Fruit fly (Drosophila melanogaster) whole organism, prepupa: ENCODE data around the gene bnb.

ENCODE experiments used
- Blimp-1 ChIP-seq: fragments of 200-800 bp; sonication (Bioruptor generic); optimal IDR thresholded peaks from 3 replicates; lab custom pipeline; 2017; ENCODE audit warnings: missing biosample characterization, missing genetic modification characterization, mild to moderate bottlenecking, moderate library complexity, missing genetic modification reagents
- CG10631 ChIP-seq: fragments of 200-800 bp; sonication (Bioruptor generic); optimal IDR thresholded peaks from 2 replicates; lab custom pipeline; 2016; ENCODE audit warnings: missing biosample characterization, missing genetic modification characterization
- CG10669 ChIP-seq: fragments of 200-800 bp; sonication (Bioruptor generic); optimal IDR thresholded peaks from 3 replicates; lab custom pipeline; 2018; ENCODE audit warnings: missing biosample characterization, mild to moderate bottlenecking, missing genetic modification characterization, moderate library complexity
- CG11762 ChIP-seq: fragments of 200-800 bp; sonication (Bioruptor generic); optimal IDR thresholded peaks from 3 replicates; lab custom pipeline; 2016; ENCODE audit warnings: missing biosample characterization, missing genetic modification characterization; ENCODE audit not compliant: insufficient read depth
- CG11902 ChIP-seq: fragments of 200-800 bp; sonication (Bioruptor generic); optimal IDR thresholded peaks from 3 replicates; lab custom pipeline; 2016; ENCODE audit warnings: missing biosample characterization, missing genetic modification characterization
- CG16779 ChIP-seq: fragments of 200-800 bp; sonication (Bioruptor generic); optimal IDR thresholded peaks from 3 replicates; lab custom pipeline; 2017; ENCODE audit warnings: missing biosample characterization, mild to moderate bottlenecking, missing genetic modification characterization
- CG3032 ChIP-seq: fragments of 200-800 bp; optimal IDR thresholded peaks from 2 replicates; lab custom pipeline; 2019; ENCODE audit warnings: missing biosample characterization, mild to moderate bottlenecking, missing genetic modification characterization, moderate library complexity
- CG34406 ChIP-seq: fragments of 200-800 bp; sonication (Bioruptor generic); optimal IDR thresholded peaks from 3 replicates; lab custom pipeline; 2016; ENCODE audit warnings: missing biosample characterization, missing genetic modification characterization
- CG3919 ChIP-seq: fragments of 200-800 bp; sonication (Bioruptor generic); optimal IDR thresholded peaks from 3 replicates; lab custom pipeline; 2016; ENCODE audit warnings: missing biosample characterization, missing genetic modification characterization
- CG4318 ChIP-seq: fragments of 200-800 bp; sonication (Bioruptor generic); optimal IDR thresholded peaks from 3 replicates; lab custom pipeline; 2017; ENCODE audit warnings: missing biosample characterization, mild to moderate bottlenecking, missing genetic modification characterization
- CG6163 ChIP-seq: fragments of 200-800 bp; sonication (Bioruptor generic); IDR thresholded peaks from 3 replicates; pipeline ENCODE4 v1.3.6; 2022; ENCODE audit warnings: missing biosample characterization, missing genetic modification characterization
- CG6792 ChIP-seq: fragments of 200-800 bp; sonication (Bioruptor generic); optimal IDR thresholded peaks from 3 replicates; lab custom pipeline; 2016; ENCODE audit warnings: missing biosample characterization, missing genetic modification characterization
- CG6808 ChIP-seq: fragments of 200-800 bp; sonication (Bioruptor generic); optimal IDR thresholded peaks from 3 replicates; lab custom pipeline; 2017; ENCODE audit warnings: missing biosample characterization, missing genetic modification characterization, mild to moderate bottlenecking, moderate library complexity, missing genetic modification reagents
- CG6854 ChIP-seq: fragments of 200-800 bp; sonication (Bioruptor generic); optimal IDR thresholded peaks from 2 replicates; lab custom pipeline; 2017; ENCODE audit warnings: missing biosample characterization, mild to moderate bottlenecking, missing genetic modification characterization
- CG7368 ChIP-seq: fragments of 200-800 bp; sonication (Bioruptor generic); optimal IDR thresholded peaks from 3 replicates; lab custom pipeline; 2016; ENCODE audit warnings: missing biosample characterization, missing genetic modification characterization
- CG8119 ChIP-seq: fragments of 200-800 bp; sonication (Bioruptor generic); IDR thresholded peaks from 3 replicates; pipeline ENCODE4 v1.3.6; 2022; ENCODE audit warnings: missing biosample characterization, missing genetic modification characterization
- CG8632 ChIP-seq: fragments of 200-800 bp; sonication (Bioruptor generic); optimal IDR thresholded peaks from 3 replicates; lab custom pipeline; 2016; ENCODE audit warnings: missing biosample characterization, missing genetic modification characterization
- Eip75B ChIP-seq: fragments of 200-800 bp; sonication (Bioruptor generic); optimal IDR thresholded peaks from 3 replicates; lab custom pipeline; 2016; ENCODE audit warnings: missing biosample characterization, missing genetic modification characterization
- Eip78C ChIP-seq: fragments of 200-800 bp; sonication (Bioruptor generic); peaks from one replicate; lab custom pipeline; 2016; ENCODE audit warnings: missing biosample characterization, missing genetic modification characterization
- Eip93F ChIP-seq: fragments of 200-800 bp; sonication (Bioruptor generic); optimal IDR thresholded peaks from 2 replicates; lab custom pipeline; 2016; ENCODE audit warnings: missing biosample characterization, mild to moderate bottlenecking, missing genetic modification characterization
- Ets21C ChIP-seq: fragments of 200-800 bp; sonication (Bioruptor generic); optimal IDR thresholded peaks from 3 replicates; lab custom pipeline; 2016; ENCODE audit warnings: missing biosample characterization, missing genetic modification characterization
- Ets96B ChIP-seq: fragments of 200-800 bp; optimal IDR thresholded peaks from 2 replicates; lab custom pipeline; 2019; ENCODE audit warnings: missing biosample characterization, mild to moderate bottlenecking, missing genetic modification characterization, moderate library complexity
- Gug ChIP-seq: fragments of 200-800 bp; sonication (Bioruptor generic); IDR thresholded peaks from 2 replicates; pipeline ENCODE4 v1.3.6; 2022; ENCODE audit warnings: missing biosample characterization, missing genetic modification characterization
- Hr38 ChIP-seq: sonication (Bioruptor generic); optimal IDR thresholded peaks from 2 replicates; lab custom pipeline; 2016; ENCODE audit warnings: missing biosample characterization, missing genetic modification characterization
- Hr4 ChIP-seq: fragments of 200-800 bp; sonication (Bioruptor generic); optimal IDR thresholded peaks from 3 replicates; lab custom pipeline; 2016; ENCODE audit warnings: missing biosample characterization, missing genetic modification characterization
- Lpt ChIP-seq: fragments of 200-800 bp; sonication (Bioruptor generic); optimal IDR thresholded peaks from 3 replicates; lab custom pipeline; 2016; ENCODE audit warnings: missing biosample characterization, missing genetic modification characterization
- OdsH ChIP-seq: fragments of 200-800 bp; sonication (Bioruptor generic); optimal IDR thresholded peaks from 3 replicates; lab custom pipeline; 2016; ENCODE audit warnings: missing biosample characterization, missing genetic modification characterization
- Smox ChIP-seq: fragments of 200-800 bp; sonication (Bioruptor generic); optimal IDR thresholded peaks from 3 replicates; lab custom pipeline; 2016; ENCODE audit warnings: missing biosample characterization, missing genetic modification characterization
- Sox102F ChIP-seq: fragments of 200-800 bp; sonication (Bioruptor generic); optimal IDR thresholded peaks from 2 replicates; lab custom pipeline; 2016; ENCODE audit warnings: missing biosample characterization, mild to moderate bottlenecking, missing genetic modification characterization
- achi ChIP-seq: fragments of 200-800 bp; sonication (Bioruptor generic); optimal IDR thresholded peaks from 3 replicates; lab custom pipeline; 2016; ENCODE audit warnings: missing biosample characterization, missing genetic modification characterization
- acj6 ChIP-seq: fragments of 200-800 bp; sonication (Bioruptor generic); optimal IDR thresholded peaks from 3 replicates; lab custom pipeline; 2016; ENCODE audit warnings: missing biosample characterization, missing genetic modification characterization
- cyc ChIP-seq: fragments of 200-800 bp; sonication (Bioruptor generic); optimal IDR thresholded peaks from 3 replicates; lab custom pipeline; 2016; ENCODE audit warnings: missing biosample characterization, missing genetic modification characterization
- dsx ChIP-seq: fragments of 200-800 bp; optimal IDR thresholded peaks from 3 replicates; lab custom pipeline; 2019; ENCODE audit warnings: missing biosample characterization, mild to moderate bottlenecking, missing genetic modification characterization, moderate library complexity; ENCODE audit not compliant: poor library complexity, severe bottlenecking
- eg ChIP-seq: fragments of 200-800 bp; sonication (Bioruptor generic); IDR thresholded peaks from 3 replicates; pipeline ENCODE4 v1.3.6; 2022; ENCODE audit warnings: missing biosample characterization, missing genetic modification characterization
- esn ChIP-seq: fragments of 200-800 bp; sonication (Bioruptor generic); optimal IDR thresholded peaks from 2 replicates; lab custom pipeline; 2016; ENCODE audit warnings: missing biosample characterization, mild to moderate bottlenecking, missing genetic modification characterization, moderate library complexity
- fkh ChIP-seq: fragments of 200-800 bp; sonication (Bioruptor generic); optimal IDR thresholded peaks from 3 replicates; lab custom pipeline; 2017; ENCODE audit warnings: missing biosample characterization, mild to moderate bottlenecking, missing genetic modification characterization, moderate library complexity
- lz ChIP-seq: fragments of 200-800 bp; sonication (Bioruptor generic); optimal IDR thresholded peaks from 3 replicates; lab custom pipeline; 2016; ENCODE audit warnings: missing biosample characterization, missing genetic modification characterization
- net ChIP-seq: fragments of 200-800 bp; sonication (Bioruptor generic); optimal IDR thresholded peaks from 3 replicates; lab custom pipeline; 2016; ENCODE audit warnings: missing biosample characterization, missing genetic modification characterization
- salr ChIP-seq, 2 experiments: fragments of 200-800 bp; sonication (Bioruptor generic); optimal IDR thresholded peaks; 3 replicates each; lab custom pipeline; 2016 to 2018; ENCODE audit warnings: missing biosample characterization in 2 of 2, missing genetic modification characterization in 2 of 2, mild to moderate bottlenecking in 1 of 2
- spab ChIP-seq: fragments of 200-800 bp; sonication (Bioruptor generic); optimal IDR thresholded peaks from 2 replicates; lab custom pipeline; 2017; ENCODE audit warnings: missing biosample characterization, mild to moderate bottlenecking, missing genetic modification characterization, missing genetic modification reagents
- ss ChIP-seq, 2 experiments: fragments of 200-800 bp; sonication (Bioruptor generic); optimal IDR thresholded peaks; 2 replicates in 1 of 2; 3 replicates in 1 of 2; lab custom pipeline; 2017 to 2018; ENCODE audit warnings: mild to moderate bottlenecking in 2 of 2, missing biosample characterization in 2 of 2, missing genetic modification characterization in 2 of 2, moderate library complexity in 1 of 2
- svp ChIP-seq: fragments of 200-800 bp; sonication (Bioruptor generic); peaks from one replicate; lab custom pipeline; 2016; ENCODE audit warnings: missing biosample characterization, missing genetic modification characterization
- topi ChIP-seq: fragments of 200-800 bp; sonication (Bioruptor generic); optimal IDR thresholded peaks from 3 replicates; lab custom pipeline; 2016; ENCODE audit warnings: missing biosample characterization, missing genetic modification characterization
- vri ChIP-seq: fragments of 200-800 bp; sonication (Bioruptor generic); optimal IDR thresholded peaks from 3 replicates; lab custom pipeline; 2016; ENCODE audit warnings: missing biosample characterization, mild to moderate bottlenecking, missing genetic modification characterization

bnb gene

DNA sequence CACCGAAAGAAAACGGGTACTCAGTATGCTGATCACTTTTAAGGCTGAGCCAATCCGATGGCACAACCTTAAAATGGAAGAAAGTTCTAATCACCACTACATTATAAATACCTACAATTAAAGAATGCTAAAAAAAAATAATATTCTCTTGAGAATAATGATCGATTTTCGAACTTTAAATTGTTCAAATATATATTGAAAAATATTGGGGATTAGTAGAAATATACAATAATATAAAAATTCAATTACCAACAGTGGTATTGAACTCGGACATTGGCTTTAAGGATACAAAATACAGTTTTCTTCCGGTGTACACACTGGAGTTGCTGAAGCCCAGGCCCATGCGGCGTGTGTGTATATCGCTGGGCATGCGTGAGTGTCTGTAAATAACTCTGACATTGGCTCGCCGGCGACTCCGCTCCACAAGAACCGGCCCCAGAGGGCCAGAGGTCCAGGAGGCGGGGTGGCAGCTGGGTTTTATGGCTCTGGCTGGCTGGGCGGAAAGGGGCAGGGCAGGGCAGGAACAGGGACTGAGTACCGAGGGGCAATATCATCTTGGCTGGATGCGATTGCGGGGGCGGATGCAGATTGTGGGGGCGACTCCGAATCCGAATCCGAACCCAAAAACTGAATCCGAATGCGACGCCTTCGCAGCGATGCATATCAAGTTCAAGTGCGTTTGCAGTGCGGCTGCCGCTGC lies 21.5 kb downstream of the bnb start (continued):
- TF ChIP-seq Smox (peak; percentile 86), CG10631 (peak; percentile 92), achi (GFP tag; lab: Kevin White, UChicago) (peak; percentile 91), CG3919 (peak; percentile 84), dsx (peak; percentile 86), salr (GFP tag; optimal IDR thresholded peaks at IDR 0.05; lab: Kevin White, UChicago) (peak; percentile 51 to 90), eg (GFP tag; lab: Robert Waterston, UW) (0 out of 3 replicates have a peak, but pooled peaks have one; percentile 49), Blimp-1 (GFP tag; lab: Kevin White, UChicago) (peak; percentile 74), CG7368 (GFP tag; lab: Kevin White, UChicago) (peak; percentile 78), CG4318 (GFP tag; lab: Kevin White, UChicago) (peak; percentile 79), net (GFP tag; lab: Kevin White, UChicago) (peak; percentile 84), esn (GFP tag; lab: Kevin White, UChicago) (peak; percentile 87), Ets96B (peak; percentile 90), topi (GFP tag; lab: Kevin White, UChicago) (peak; percentile 87), ss (GFP tag; optimal IDR thresholded peaks at IDR 0.05; lab: Kevin White, UChicago) (peak; percentile 92), Lpt (GFP tag; lab: Kevin White, UChicago) (peak; percentile 71), Gug (GFP tag; lab: Robert Waterston, UW) (peak; percentile 62), CG11762 (GFP tag; lab: Kevin White, UChicago) (peak; percentile 83), Eip93F (GFP tag; lab: Kevin White, UChicago) (peak; percentile 87), CG10669 (peak; percentile 85), OdsH (GFP tag; lab: Kevin White, UChicago) (peak; percentile 89), CG6854 (GFP tag; lab: Kevin White, UChicago) (peak; percentile 59), lz (GFP tag; lab: Kevin White, UChicago) (peak; percentile 86), Hr4 (GFP tag; lab: Kevin White, UChicago) (peak; percentile 73)

DNA sequence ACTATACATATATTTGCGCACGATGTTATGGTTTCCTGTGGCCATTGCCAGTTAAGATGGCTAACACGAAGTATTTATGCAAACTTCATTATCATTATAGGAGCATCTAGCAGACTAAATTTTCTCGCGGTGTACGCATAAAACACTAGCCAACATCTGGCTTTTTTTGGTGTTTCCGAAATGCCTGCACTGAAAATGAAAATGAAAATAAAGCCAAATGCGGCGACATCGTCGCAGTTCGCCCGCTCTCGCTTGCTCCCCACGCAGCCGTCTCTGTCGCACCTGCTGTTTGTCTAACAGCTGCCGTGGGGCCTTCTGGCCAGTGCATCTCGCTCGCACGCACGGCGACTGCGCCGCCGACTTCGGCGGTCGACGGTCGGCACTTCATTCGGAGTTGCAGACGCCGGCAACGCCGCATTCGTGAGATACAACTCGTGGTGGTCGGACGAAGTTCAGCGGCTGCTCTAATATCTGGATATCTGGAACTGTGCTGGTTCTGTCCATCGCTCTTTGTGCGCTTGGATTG lies 22.6 kb downstream of the bnb start, which contains the start of gene CG6891:
TSS of gene CG6891 (plus strand) at position 411 of the 526 bp plus-strand sequence.
- TF ChIP-seq CG6792 (peak; percentile 24), cyc (peak; percentile 37), topi (GFP tag; lab: Kevin White, UChicago) (peak; percentile 62), Eip93F (GFP tag; lab: Kevin White, UChicago) (no peak), Sox102F (GFP tag; lab: Kevin White, UChicago) (peak; percentile 55), fkh (GFP tag; lab: Kevin White, UChicago) (peak; percentile 74), acj6 (GFP tag; lab: Kevin White, UChicago) (peak; percentile 47), CG4318 (GFP tag; lab: Kevin White, UChicago) (peak; percentile 24), Smox (peak; percentile 57), CG7368 (GFP tag; lab: Kevin White, UChicago) (no peak), OdsH (GFP tag; lab: Kevin White, UChicago) (peak; percentile 40), vri (peak; percentile 27), CG3032 (tag; lab: Kevin White, UChicago) (peak; percentile 19), Blimp-1 (GFP tag; lab: Kevin White, UChicago) (peak; percentile 100), CG34406 (GFP tag; lab: Kevin White, UChicago) (peak; percentile 20), Ets21C (GFP tag; lab: Kevin White, UChicago) (peak; percentile 17), CG8632 (GFP tag; lab: Kevin White, UChicago) (peak; percentile 13), salr (GFP tag; optimal IDR thresholded peaks at IDR 0.05; lab: Kevin White, UChicago) (no peak), Eip75B (GFP tag; lab: Kevin White, UChicago) (peak; percentile 42), eg (GFP tag; lab: Robert Waterston, UW) (peak; percentile 57; the same call in 2 of the 3 replicates), Hr38 (no peak), CG6163 (peak; percentile 71), svp (GFP tag; lab: Kevin White, UChicago) (peak; percentile 87), Ets96B (peak; percentile 19), CG3919 (peak; percentile 38), Eip78C (peak; percentile 46), CG16779 (tag; lab: Kevin White, UChicago) (peak; percentile 36), CG11902 (GFP tag; lab: Kevin White, UChicago) (no peak), spab (GFP tag; lab: Kevin White, UChicago) (peak; percentile 6), net (GFP tag; lab: Kevin White, UChicago) (peak; percentile 26), CG6808 (GFP tag; lab: Kevin White, UChicago) (peak; percentile 46), Gug (GFP tag; lab: Robert Waterston, UW) (no peak), dsx (peak; percentile 43), esn (GFP tag; lab: Kevin White, UChicago) (peak; percentile 60), CG10631 (no peak), ss (GFP tag; optimal IDR thresholded peaks at IDR 0.05; lab: Kevin White, UChicago) (peak; percentile 27 to 49), Lpt (GFP tag; lab: Kevin White, UChicago) (peak; percentile 13), CG8119 (peak; percentile 51; the same call in 1 of the 3 replicates)
